Worm (Caenorhabditis elegans): ENCODE measurements around the gene Y57G11B.5.

DNA sequence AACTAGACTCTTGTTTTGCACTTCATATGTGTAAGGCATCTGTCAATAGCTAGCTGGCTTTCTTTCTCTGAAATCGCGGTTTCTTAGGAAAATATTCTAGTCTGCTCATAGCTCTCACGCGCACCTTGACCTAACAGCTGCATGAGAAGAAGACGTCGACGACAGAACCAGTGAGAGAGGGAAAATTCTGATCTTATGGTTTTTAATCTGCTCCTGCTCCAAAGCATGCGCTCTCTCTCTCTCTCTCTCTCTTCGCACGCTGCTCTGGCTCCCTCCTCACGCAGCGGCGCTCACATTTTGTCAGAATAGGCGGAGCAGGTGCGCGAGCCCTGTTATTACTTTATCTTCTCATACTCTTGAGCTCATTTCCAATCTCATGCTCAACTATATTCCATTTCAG is 47.5 kb downstream of the Y57G11B.5 start:
- TF ChIP-seq flt-1 (GFP tag; IDR thresholded peaks at IDR 0.05) (no peak), ama-1 (optimal IDR thresholded peaks at IDR 0.05) (no peak), F13C5.2 (tag; optimal IDR thresholded peaks at IDR 0.05) (no peak)

Measured in whole organism, early embryonic.